Worm (Caenorhabditis elegans): ENCODE measurements around the gene F43D2.6.

DNA sequence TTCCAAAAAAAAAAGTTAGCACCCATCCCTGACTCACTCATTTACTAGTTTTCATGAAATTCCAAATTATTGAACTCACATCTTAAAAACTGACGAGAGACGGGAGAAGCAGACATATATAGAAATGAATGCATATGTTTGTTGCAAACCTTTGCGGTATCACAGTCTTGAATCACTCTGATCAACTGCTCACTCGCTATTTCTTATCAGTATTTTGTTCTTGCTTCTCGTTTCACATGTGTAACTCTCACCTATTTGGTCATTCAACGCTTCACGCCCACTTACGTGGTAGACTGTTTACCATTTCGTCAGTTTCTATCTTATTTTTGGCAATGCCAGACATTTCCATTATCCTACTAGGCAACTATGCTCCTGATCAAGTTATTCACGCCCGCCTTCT, 5.8 kb upstream of the F43D2.6 start, which contains the start of gene C54G10.1:
- TF ChIP-seq ref-1 (GFP tag; conservative IDR thresholded peaks at IDR 0.05), result no peak
- no peak for TF ChIP-seq ztf-23 (GFP tag; IDR thresholded peaks at IDR 0.05)
- no peak for TF ChIP-seq klf-2 (GFP tag; conservative IDR thresholded peaks at IDR 0.05)
- TF ChIP-seq flt-1 (GFP tag; IDR thresholded peaks at IDR 0.05), result no peak
